Worm (Caenorhabditis elegans) whole organism, L1 larva: ENCODE measurements around the gene scc-3.
A peak's percentile ranks its signal among the peaks of the same experiment; 100 is the strongest.

Experiments
- C16A3.4 ChIP-seq: fragments of 150-350 bp; optimal IDR thresholded peaks from 2 replicates; lab custom pipeline; 2014; ENCODE audit warnings: missing biosample characterization, missing genetic modification characterization
- alr-1 ChIP-seq: fragments of 200-800 bp; sonication (Bioruptor generic); optimal IDR thresholded peaks from 2 replicates; lab custom pipeline; 2018; ENCODE audit warnings: borderline replicate concordance, mild to moderate bottlenecking, missing genetic modification characterization, missing compliant biosample characterization
- aly-2 ChIP-seq: fragments of 150-350 bp; optimal IDR thresholded peaks from 2 replicates; lab custom pipeline; 2014; ENCODE audit warnings: missing biosample characterization, missing genetic modification characterization
- ama-1 ChIP-seq: fragments of 150-350 bp; optimal IDR thresholded peaks from 2 replicates; lab custom pipeline; 2014
- blmp-1 ChIP-seq: fragments of 150-350 bp; optimal IDR thresholded peaks from 2 replicates; lab custom pipeline; 2014; ENCODE audit warnings: missing biosample characterization, missing genetic modification characterization
- ceh-8 ChIP-seq: fragments of 200-800 bp; sonication (Bioruptor generic); optimal IDR thresholded peaks from 2 replicates; lab custom pipeline; 2018; ENCODE audit warnings: mild to moderate bottlenecking, missing genetic modification characterization, moderate library complexity, missing compliant biosample characterization
- ceh-88 ChIP-seq: fragments of 200-800 bp; sonication (Bioruptor generic); IDR thresholded peaks from 2 replicates; pipeline ENCODE4 v1.3.6; 2022; ENCODE audit warnings: missing genetic modification characterization, missing compliant biosample characterization
- ces-1 ChIP-seq: fragments of 150-350 bp; optimal IDR thresholded peaks from 2 replicates; lab custom pipeline; 2014; ENCODE audit warnings: missing biosample characterization, missing genetic modification reagents, missing genetic modification characterization
- dpl-1 ChIP-seq, 3 experiments: fragments of 150-350 bp in 2 of 3; sonication (generic microtip) in 1 of 3; optimal IDR thresholded peaks; 2 replicates each; lab custom pipeline; 2014 to 2017; ENCODE audit warnings: missing biosample characterization in 3 of 3, missing genetic modification characterization in 3 of 3, missing genetic modification reagents in 3 of 3
- efl-1 ChIP-seq, 4 experiments: fragments of 150-350 bp; optimal IDR thresholded peaks in 3 of 4; peaks in 1 of 4; 1 replicate in 1 of 4; 2 replicates in 3 of 4; lab custom pipeline; 2014; ENCODE audit warnings: missing biosample characterization in 2 of 4, missing genetic modification characterization in 2 of 4, missing genetic modification reagents in 2 of 4
- efl-3 ChIP-seq: fragments of 200-800 bp; sonication (Bioruptor generic); optimal IDR thresholded peaks from 2 replicates; lab custom pipeline; 2018; ENCODE audit warnings: mild to moderate bottlenecking, missing genetic modification characterization, missing compliant biosample characterization
- egl-27 ChIP-seq, 2 experiments: fragments of 150-350 bp in 1 of 2; sonication (generic microtip); optimal IDR thresholded peaks; 3 replicates each; lab custom pipeline; 2017 to 2018; ENCODE audit warnings: missing biosample characterization in 2 of 2, missing genetic modification characterization in 2 of 2, missing genetic modification reagents in 2 of 2
- fkh-10 ChIP-seq: sonication (generic microtip); optimal IDR thresholded peaks from 2 replicates; lab custom pipeline; 2017; ENCODE audit warnings: missing biosample characterization, missing genetic modification reagents, missing genetic modification characterization
- fkh-4 ChIP-seq: sonication (generic microtip); optimal IDR thresholded peaks from 2 replicates; lab custom pipeline; 2016; ENCODE audit warnings: missing compliant biosample characterization, missing genetic modification characterization, borderline replicate concordance
- fkh-8 ChIP-seq: sonication (generic microtip); optimal IDR thresholded peaks from 2 replicates; lab custom pipeline; 2016; ENCODE audit warnings: mild to moderate bottlenecking, missing genetic modification characterization, missing compliant biosample characterization
- fos-1 ChIP-seq: fragments of 150-350 bp; optimal IDR thresholded peaks from 2 replicates; lab custom pipeline; 2014; ENCODE audit warnings: missing biosample characterization, missing genetic modification characterization
- isw-1 ChIP-seq: fragments of 200-800 bp; sonication (Bioruptor generic); IDR thresholded peaks from 2 replicates; pipeline ENCODE4 v1.3.6; 2022; ENCODE audit warnings: missing genetic modification characterization, missing compliant biosample characterization
- jun-1 ChIP-seq: fragments of 150-350 bp; optimal IDR thresholded peaks from 2 replicates; lab custom pipeline; 2014; ENCODE audit warnings: missing biosample characterization, missing genetic modification reagents, missing genetic modification characterization
- lin-39 ChIP-seq: fragments of 150-350 bp; optimal IDR thresholded peaks from 2 replicates; lab custom pipeline; 2014; ENCODE audit warnings: missing biosample characterization, missing genetic modification reagents, missing genetic modification characterization
- mef-2 ChIP-seq: fragments of 150-350 bp; optimal IDR thresholded peaks from 2 replicates; lab custom pipeline; 2014; ENCODE audit warnings: missing biosample characterization, missing genetic modification characterization
- nhr-28 ChIP-seq: fragments of 150-350 bp; optimal IDR thresholded peaks from 2 replicates; lab custom pipeline; 2014; ENCODE audit warnings: missing biosample characterization, missing genetic modification characterization
- nhr-84 ChIP-seq: sonication (generic microtip); optimal IDR thresholded peaks from 2 replicates; lab custom pipeline; 2017; ENCODE audit warnings: missing biosample characterization, missing genetic modification characterization
- nhr-85 ChIP-seq: sonication (generic microtip); peaks from one replicate; lab custom pipeline; 2016; ENCODE audit warnings: missing genetic modification characterization, inconsistent platforms, missing compliant biosample characterization
- nhr-90 ChIP-seq: sonication (generic microtip); optimal IDR thresholded peaks from 2 replicates; lab custom pipeline; 2016; ENCODE audit warnings: mild to moderate bottlenecking, missing genetic modification characterization, missing compliant biosample characterization; ENCODE audit not compliant: poor library complexity
- pag-3 ChIP-seq: sonication (generic microtip); optimal IDR thresholded peaks from 2 replicates; lab custom pipeline; 2017; ENCODE audit warnings: missing genetic modification characterization, mild to moderate bottlenecking, missing compliant biosample characterization, antibody characterized with exemption, borderline replicate concordance; ENCODE audit not compliant: insufficient read depth
- pax-3 ChIP-seq: fragments of 200-800 bp; sonication (Bioruptor generic); optimal IDR thresholded peaks from 2 replicates; lab custom pipeline; 2018; ENCODE audit warnings: mild to moderate bottlenecking, missing genetic modification characterization, moderate library complexity, missing compliant biosample characterization
- rnt-1 ChIP-seq: sonication (generic microtip); optimal IDR thresholded peaks from 2 replicates; lab custom pipeline; 2016; ENCODE audit warnings: mild to moderate bottlenecking, missing genetic modification characterization, moderate library complexity, missing compliant biosample characterization
- sox-4 ChIP-seq: sonication (generic microtip); optimal IDR thresholded peaks from 2 replicates; lab custom pipeline; 2016; ENCODE audit warnings: missing genetic modification characterization, missing compliant biosample characterization
- sptf-1 ChIP-seq: fragments of 150-350 bp; optimal IDR thresholded peaks from 2 replicates; lab custom pipeline; 2014; ENCODE audit warnings: missing biosample characterization, missing genetic modification characterization
- sup-37 ChIP-seq: fragments of 200-800 bp; sonication (Bioruptor generic); optimal IDR thresholded peaks from 2 replicates; lab custom pipeline; 2018; ENCODE audit warnings: mild to moderate bottlenecking, missing genetic modification characterization, missing compliant biosample characterization
- swsn-7 ChIP-seq: sonication (generic microtip); optimal IDR thresholded peaks from 2 replicates; lab custom pipeline; 2016; ENCODE audit warnings: missing genetic modification characterization, missing compliant biosample characterization
- unc-62 ChIP-seq: fragments of 150-350 bp; optimal IDR thresholded peaks from 2 replicates; lab custom pipeline; 2014; ENCODE audit warnings: missing biosample characterization, missing genetic modification reagents, missing genetic modification characterization
- vab-15 ChIP-seq: sonication (generic microtip); optimal IDR thresholded peaks from 2 replicates; lab custom pipeline; 2017; ENCODE audit warnings: missing genotype, mild to moderate bottlenecking, missing genetic modification characterization, missing compliant biosample characterization
- zag-1 ChIP-seq: fragments of 150-350 bp; optimal IDR thresholded peaks from 2 replicates; lab custom pipeline; 2014; ENCODE audit warnings: missing biosample characterization, missing genetic modification characterization
- ztf-11 ChIP-seq, 2 experiments: sonication (generic microtip); optimal IDR thresholded peaks; 2 replicates each; lab custom pipeline; 2016 to 2017; ENCODE audit warnings: missing genetic modification characterization in 2 of 2, missing biosample characterization in 1 of 2, missing compliant biosample characterization in 1 of 2

Gene scc-3

ce11 chrV:12809876-12810275, 46.1 kb downstream of the scc-3 start, which contains the start of gene ZC443.1:
ZC443.1 (minus strand) TSS chrV:12810080.
- TF ChIP-seq nhr-85 (tag; lab: Kevin White, UChicago) (peak; percentile 65), efl-1 (optimal IDR thresholded peaks at IDR 0.05; lab: Kevin White, UChicago) (no peak), efl-1 (GFP tag; optimal IDR thresholded peaks at IDR 0.05 in 1 of 2; lab: Kevin White, UChicago) (peak in 1 of 2 experiments; percentile 54), ces-1 (GFP tag; lab: Kevin White, UChicago) (no peak)

DNA sequence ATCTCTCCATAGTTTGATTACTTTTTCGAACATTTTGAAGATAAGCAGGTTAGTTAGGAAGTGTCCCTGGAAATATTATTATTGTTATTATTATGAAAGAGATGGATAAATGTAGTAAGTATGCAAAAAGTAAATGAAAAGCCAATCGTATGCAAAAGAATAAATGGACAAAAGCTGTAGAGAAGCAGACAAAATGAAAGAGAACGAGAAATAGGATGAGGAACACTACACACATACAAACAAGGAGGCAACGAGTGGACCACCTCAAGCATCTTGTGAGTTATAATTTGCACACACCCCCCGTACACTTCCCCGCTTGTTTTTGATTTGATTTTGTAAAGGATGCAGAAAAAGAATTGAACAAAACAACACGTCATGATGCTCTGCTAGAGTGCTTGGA, 47.4 kb downstream of the scc-3 start, which contains the start of gene ZC443.2:
TSS of gene ZC443.2 (minus strand) at position 67 of the 400 bp plus-strand sequence.
- TF ChIP-seq nhr-90 (tag; lab: Kevin White, UChicago) (no peak), zag-1 (tag; lab: Kevin White, UChicago) (no peak), ztf-11 (tag; optimal IDR thresholded peaks at IDR 0.05; lab: Kevin White, UChicago) (no peak), jun-1 (tag; lab: Kevin White, UChicago) (no peak), sox-4 (tag; lab: Kevin White, UChicago) (no peak), dpl-1 (GFP tag; optimal IDR thresholded peaks at IDR 0.05; lab: Kevin White, UChicago) (no peak), fkh-10 (GFP tag; lab: Kevin White, UChicago) (no peak), mef-2 (no peak), aly-2 (tag; lab: Kevin White, UChicago) (no peak)

- TF ChIP-seq nhr-28 (tag; lab: Kevin White, UChicago) (no peak), fkh-8 (no peak), mef-2 (no peak), fos-1 (tag; lab: Kevin White, UChicago) (no peak), unc-62 (GFP tag; lab: Kevin White, UChicago) (no peak), lin-39 (tag; lab: Kevin White, UChicago) (no peak), pax-3 (peak; percentile 50), rnt-1 (peak; percentile 4), ceh-8 (GFP tag; lab: Kevin White, UChicago) (no peak), fkh-4 (tag; lab: Kevin White, UChicago) (no peak), nhr-84 (tag; lab: Kevin White, UChicago) (no peak), egl-27 (tag; optimal IDR thresholded peaks at IDR 0.05; lab: Kevin White, UChicago) (no peak), vab-15 (no peak), isw-1 (no peak), sptf-1 (tag; lab: Kevin White, UChicago) (no peak), sup-37 (no peak), swsn-7 (tag; lab: Kevin White, UChicago) (no peak), nhr-90 (tag; lab: Kevin White, UChicago) (no peak), efl-1 (optimal IDR thresholded peaks at IDR 0.05; lab: Kevin White, UChicago) (no peak), efl-1 (GFP tag; optimal IDR thresholded peaks at IDR 0.05 in 1 of 2; lab: Kevin White, UChicago) (peak in 1 of 2 experiments; percentile 43), efl-3 (GFP tag; lab: Kevin White, UChicago) (no peak), C16A3.4 (no peak), zag-1 (tag; lab: Kevin White, UChicago) (no peak), ama-1 (lab: Kevin White, UChicago) (peak; percentile 55)
Observed at ce11 chrV:12811810-12812209, 48.1 kb downstream of the scc-3 start.

ce11 chrV:12814022-12814421, 50.3 kb downstream of the scc-3 start, which contains the start of gene ZC443.3:
ZC443.3 (minus strand) TSS chrV:12814122.
- no peak for TF ChIP-seq zag-1 (tag; lab: Kevin White, UChicago)
- peak; percentile 82 for TF ChIP-seq blmp-1
- no peak for TF ChIP-seq ceh-88 (GFP tag; lab: Robert Waterston, UW)
- TF ChIP-seq alr-1 (tag; lab: Kevin White, UChicago) = no peak
- TF ChIP-seq fkh-4 (tag; lab: Kevin White, UChicago) = no peak
- TF ChIP-seq pag-3 (tag; lab: Kevin White, UChicago) = peak; percentile 31
